Worm (Caenorhabditis elegans): ENCODE measurements around the gene str-1.

DNA sequence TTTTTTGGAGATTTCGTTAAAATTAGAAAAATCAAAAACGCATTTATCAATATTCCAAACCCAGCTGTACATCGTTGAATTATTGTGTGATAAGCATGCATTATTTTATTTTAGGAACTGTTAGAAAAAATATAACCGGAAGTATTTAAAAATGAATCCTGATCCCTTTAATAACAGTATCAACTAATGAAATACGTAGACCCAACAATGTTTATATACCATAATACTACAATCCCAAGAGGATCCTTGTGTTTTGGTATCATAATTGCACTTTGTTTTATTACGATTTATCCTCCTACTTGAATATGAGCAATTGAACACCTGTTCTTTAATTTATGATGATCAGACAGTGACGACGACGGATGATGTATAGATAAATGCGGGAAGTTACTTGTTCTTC, 13.2 kb downstream of the str-1 start, which contains the start of gene str-249:
- TF ChIP-seq ama-1 (optimal IDR thresholded peaks at IDR 0.05) (no peak), hmg-4 (GFP tag; optimal IDR thresholded peaks at IDR 0.05) (no peak), tra-4 (tag; optimal IDR thresholded peaks at IDR 0.05) (no peak), B0310.2 (tag; optimal IDR thresholded peaks at IDR 0.05) (no peak), F13C5.2 (tag; optimal IDR thresholded peaks at IDR 0.05) (no peak)

Measured in whole organism, early embryonic.